Worm (Caenorhabditis elegans) whole organism, early embryonic: ENCODE data around the gene alh-2.

Experiments
- B0310.2 ChIP-seq: sonication (generic microtip); optimal IDR thresholded peaks from 2 replicates; lab custom pipeline; 2016; ENCODE audit warnings: mild to moderate bottlenecking, missing genetic modification characterization, missing compliant biosample characterization
- F13C5.2 ChIP-seq: sonication (generic microtip); optimal IDR thresholded peaks from 2 replicates; lab custom pipeline; 2017; ENCODE audit warnings: mild to moderate bottlenecking, missing genetic modification characterization, inconsistent platforms, missing compliant biosample characterization
- aly-1 ChIP-seq: sonication (generic microtip); optimal IDR thresholded peaks from 2 replicates; lab custom pipeline; 2016; ENCODE audit warnings: missing genetic modification characterization, missing compliant biosample characterization
- ama-1 ChIP-seq: fragments of 150-350 bp; optimal IDR thresholded peaks from 2 replicates; lab custom pipeline; 2014
- ceh-13 ChIP-seq: fragments of 200-800 bp; sonication (Bioruptor generic); optimal IDR thresholded peaks from 2 replicates; lab custom pipeline; 2018; ENCODE audit warnings: mild to moderate bottlenecking, missing genetic modification characterization, missing compliant biosample characterization
- ceh-36 ChIP-seq: sonication (generic microtip); optimal IDR thresholded peaks from 2 replicates; lab custom pipeline; 2016; ENCODE audit warnings: missing genetic modification characterization, inconsistent platforms, missing compliant biosample characterization
- ets-7 ChIP-seq: sonication (generic microtip); optimal IDR thresholded peaks from 2 replicates; lab custom pipeline; 2016; ENCODE audit warnings: missing genotype, missing genetic modification characterization, missing compliant biosample characterization
- flt-1 ChIP-seq: fragments of 200-800 bp; sonication (Bioruptor generic); IDR thresholded peaks from 2 replicates; pipeline ENCODE4 v1.3.6; 2022; ENCODE audit warnings: missing genetic modification characterization, missing compliant biosample characterization
- hmbx-1 ChIP-seq: sonication (generic microtip); optimal IDR thresholded peaks from 2 replicates; lab custom pipeline; 2016; ENCODE audit warnings: mild to moderate bottlenecking, missing genetic modification characterization, missing compliant biosample characterization
- hmg-4 ChIP-seq: fragments of 200-800 bp; sonication (Bioruptor generic); optimal IDR thresholded peaks from 2 replicates; lab custom pipeline; 2018; ENCODE audit warnings: mild to moderate bottlenecking, missing genetic modification characterization, missing compliant biosample characterization
- hnd-1 ChIP-seq: sonication (generic microtip); optimal IDR thresholded peaks from 2 replicates; lab custom pipeline; 2016; ENCODE audit warnings: missing genetic modification characterization, missing compliant biosample characterization
- pes-1 ChIP-seq: fragments of 200-800 bp; sonication (Bioruptor generic); IDR thresholded peaks from 2 replicates; pipeline ENCODE4 v1.3.6; 2022; ENCODE audit warnings: missing genetic modification reagents, missing genetic modification characterization, missing compliant biosample characterization
- scrt-1 ChIP-seq: fragments of 200-800 bp; sonication (Bioruptor generic); IDR thresholded peaks from 2 replicates; pipeline ENCODE4 v1.3.6; 2022; ENCODE audit warnings: missing genetic modification characterization, missing compliant biosample characterization
- sea-1 ChIP-seq: fragments of 200-800 bp; sonication (Bioruptor generic); conservative IDR thresholded peaks from 2 replicates; pipeline ENCODE4 v1.3.6; 2022; ENCODE audit warnings: missing genetic modification characterization, missing compliant biosample characterization
- tbx-11 ChIP-seq: fragments of 200-800 bp; sonication (Bioruptor generic); IDR thresholded peaks from 2 replicates; pipeline ENCODE4 v1.3.6; 2022; ENCODE audit warnings: missing genetic modification characterization, missing compliant biosample characterization
- tbx-37 ChIP-seq: fragments of 200-800 bp; sonication (Bioruptor generic); conservative IDR thresholded peaks from 2 replicates; pipeline ENCODE4 v1.3.6; 2022; ENCODE audit warnings: missing genetic modification reagents, missing genetic modification characterization, missing compliant biosample characterization
- tra-4 ChIP-seq: sonication (generic microtip); optimal IDR thresholded peaks from 2 replicates; lab custom pipeline; 2017; ENCODE audit warnings: missing genetic modification characterization, missing compliant biosample characterization

alh-2 gene

ce11 chrV:1618760-1619159 is 25.2 kb upstream of the alh-2 start, which contains the start of gene nhr-179:
nhr-179 (minus strand) TSS chrV:1618860.
- TF ChIP-seq sea-1 (GFP tag; lab: Robert Waterston, UW) (no peak), hmbx-1 (no peak), scrt-1 (GFP tag; lab: Robert Waterston, UW) (no peak), ama-1 (no peak), flt-1 (no peak), ceh-13 (GFP tag; lab: Kevin White, UChicago) (no peak), pes-1 (GFP tag; lab: Robert Waterston, UW) (no peak), tbx-11 (no peak), hnd-1 (tag; lab: Kevin White, UChicago) (no peak), aly-1 (tag; lab: Kevin White, UChicago) (no peak), ceh-36 (tag; lab: Kevin White, UChicago) (no peak), tbx-37 (GFP tag; lab: Robert Waterston, UW) (no peak), ets-7 (no peak), F13C5.2 (tag; lab: Kevin White, UChicago) (no peak)

- no peak for TF ChIP-seq hmg-4 (GFP tag; lab: Kevin White, UChicago)
- no peak for TF ChIP-seq tra-4
- no peak for TF ChIP-seq tbx-11
- TF ChIP-seq sea-1 (GFP tag; lab: Robert Waterston, UW) = no peak
- TF ChIP-seq hnd-1 (tag; lab: Kevin White, UChicago) = no peak
Measured at ce11 chrV:1620537-1620936, 23.4 kb upstream of the alh-2 start.

- no peak for TF ChIP-seq tbx-37 (GFP tag; lab: Robert Waterston, UW)
- TF ChIP-seq scrt-1 (GFP tag; lab: Robert Waterston, UW) = no peak
- no peak for TF ChIP-seq ceh-13 (GFP tag; lab: Kevin White, UChicago)
- TF ChIP-seq F13C5.2 (tag; lab: Kevin White, UChicago) = no peak
- TF ChIP-seq flt-1 = no peak
- no peak for TF ChIP-seq ama-1
- TF ChIP-seq ceh-36 (tag; lab: Kevin White, UChicago) = no peak
- TF ChIP-seq tra-4 = no peak
- no peak for TF ChIP-seq hnd-1 (tag; lab: Kevin White, UChicago)
- TF ChIP-seq ets-7 = no peak
- TF ChIP-seq B0310.2 (tag; lab: Kevin White, UChicago) = no peak
- TF ChIP-seq hmbx-1 = no peak
- TF ChIP-seq sea-1 (GFP tag; lab: Robert Waterston, UW) = no peak
- no peak for TF ChIP-seq pes-1 (GFP tag; lab: Robert Waterston, UW)
- TF ChIP-seq tbx-11 = no peak
- TF ChIP-seq aly-1 (tag; lab: Kevin White, UChicago) = no peak
- no peak for TF ChIP-seq hmg-4 (GFP tag; lab: Kevin White, UChicago)
Measured at ce11 chrV:1621494-1621893, 22.5 kb upstream of the alh-2 start, which contains the start of gene nhr-117. nhr-117 (minus strand) TSS chrV:1621520.

- TF ChIP-seq scrt-1 (GFP tag; lab: Robert Waterston, UW) (no peak), pes-1 (GFP tag; lab: Robert Waterston, UW) (no peak), hnd-1 (tag; lab: Kevin White, UChicago) (no peak), F13C5.2 (tag; lab: Kevin White, UChicago) (no peak), ama-1 (no peak), ets-7 (no peak), aly-1 (tag; lab: Kevin White, UChicago) (no peak)
Measured at ce11 chrV:1623429-1623828, 20.5 kb upstream of the alh-2 start.

- TF ChIP-seq tbx-11 = no peak
- TF ChIP-seq tra-4 = no peak
- TF ChIP-seq hmbx-1 = no peak
- TF ChIP-seq B0310.2 (tag; lab: Kevin White, UChicago) = no peak
- TF ChIP-seq flt-1 = no peak
- no peak for TF ChIP-seq aly-1 (tag; lab: Kevin White, UChicago)
- TF ChIP-seq ets-7 = no peak
- no peak for TF ChIP-seq scrt-1 (GFP tag; lab: Robert Waterston, UW)
- no peak for TF ChIP-seq ceh-13 (GFP tag; lab: Kevin White, UChicago)
- no peak for TF ChIP-seq pes-1 (GFP tag; lab: Robert Waterston, UW)
- TF ChIP-seq hnd-1 (tag; lab: Kevin White, UChicago) = no peak
- no peak for TF ChIP-seq F13C5.2 (tag; lab: Kevin White, UChicago)
- no peak for TF ChIP-seq sea-1 (GFP tag; lab: Robert Waterston, UW)
- TF ChIP-seq hmg-4 (GFP tag; lab: Kevin White, UChicago) = no peak
- no peak for TF ChIP-seq tbx-37 (GFP tag; lab: Robert Waterston, UW)
- TF ChIP-seq ceh-36 (tag; lab: Kevin White, UChicago) = no peak
Measured at ce11 chrV:1624340-1624739, 19.6 kb upstream of the alh-2 start, which contains the start of gene nhr-110. nhr-110 (minus strand) TSS chrV:1624440.

- TF ChIP-seq F13C5.2 (tag; lab: Kevin White, UChicago) = no peak
- no peak for TF ChIP-seq aly-1 (tag; lab: Kevin White, UChicago)
- TF ChIP-seq hmbx-1 = no peak
- TF ChIP-seq B0310.2 (tag; lab: Kevin White, UChicago) = no peak
- no peak for TF ChIP-seq sea-1 (GFP tag; lab: Robert Waterston, UW)
- TF ChIP-seq hmg-4 (GFP tag; lab: Kevin White, UChicago) = no peak
- TF ChIP-seq tra-4 = no peak
- TF ChIP-seq ceh-36 (tag; lab: Kevin White, UChicago) = no peak
- TF ChIP-seq tbx-11 = no peak
Measured at ce11 chrV:1626720-1627119, 17.2 kb upstream of the alh-2 start, which contains the start of gene nhr-237. nhr-237 (minus strand) TSS chrV:1626820.

ce11 chrV:1627269-1627668 is 16.7 kb upstream of the alh-2 start:
- TF ChIP-seq ama-1 (no peak), ets-7 (no peak), tbx-37 (GFP tag; lab: Robert Waterston, UW) (no peak), hmg-4 (GFP tag; lab: Kevin White, UChicago) (no peak), tra-4 (no peak), hnd-1 (tag; lab: Kevin White, UChicago) (no peak), pes-1 (GFP tag; lab: Robert Waterston, UW) (no peak), sea-1 (GFP tag; lab: Robert Waterston, UW) (no peak), F13C5.2 (tag; lab: Kevin White, UChicago) (no peak), B0310.2 (tag; lab: Kevin White, UChicago) (no peak), ceh-36 (tag; lab: Kevin White, UChicago) (no peak), ceh-13 (GFP tag; lab: Kevin White, UChicago) (no peak), scrt-1 (GFP tag; lab: Robert Waterston, UW) (no peak), aly-1 (tag; lab: Kevin White, UChicago) (no peak)
